Worm (Caenorhabditis elegans) whole organism, early embryonic: ENCODE data around the gene Y61B8A.6.

Experiments
- B0310.2 ChIP-seq: sonication (generic microtip); optimal IDR thresholded peaks from 2 replicates; lab custom pipeline; 2016; ENCODE audit warnings: mild to moderate bottlenecking, missing genetic modification characterization, missing compliant biosample characterization
- aly-1 ChIP-seq: sonication (generic microtip); optimal IDR thresholded peaks from 2 replicates; lab custom pipeline; 2016; ENCODE audit warnings: missing genetic modification characterization, missing compliant biosample characterization
- ama-1 ChIP-seq: fragments of 150-350 bp; optimal IDR thresholded peaks from 2 replicates; lab custom pipeline; 2014
- ceh-13 ChIP-seq: fragments of 200-800 bp; sonication (Bioruptor generic); optimal IDR thresholded peaks from 2 replicates; lab custom pipeline; 2018; ENCODE audit warnings: mild to moderate bottlenecking, missing genetic modification characterization, missing compliant biosample characterization
- flt-1 ChIP-seq: fragments of 200-800 bp; sonication (Bioruptor generic); IDR thresholded peaks from 2 replicates; pipeline ENCODE4 v1.3.6; 2022; ENCODE audit warnings: missing genetic modification characterization, missing compliant biosample characterization
- hmbx-1 ChIP-seq: sonication (generic microtip); optimal IDR thresholded peaks from 2 replicates; lab custom pipeline; 2016; ENCODE audit warnings: mild to moderate bottlenecking, missing genetic modification characterization, missing compliant biosample characterization
- hnd-1 ChIP-seq: sonication (generic microtip); optimal IDR thresholded peaks from 2 replicates; lab custom pipeline; 2016; ENCODE audit warnings: missing genetic modification characterization, missing compliant biosample characterization
- pes-1 ChIP-seq: fragments of 200-800 bp; sonication (Bioruptor generic); IDR thresholded peaks from 2 replicates; pipeline ENCODE4 v1.3.6; 2022; ENCODE audit warnings: missing genetic modification reagents, missing genetic modification characterization, missing compliant biosample characterization
- scrt-1 ChIP-seq: fragments of 200-800 bp; sonication (Bioruptor generic); IDR thresholded peaks from 2 replicates; pipeline ENCODE4 v1.3.6; 2022; ENCODE audit warnings: missing genetic modification characterization, missing compliant biosample characterization
- tbx-11 ChIP-seq: fragments of 200-800 bp; sonication (Bioruptor generic); IDR thresholded peaks from 2 replicates; pipeline ENCODE4 v1.3.6; 2022; ENCODE audit warnings: missing genetic modification characterization, missing compliant biosample characterization
- tbx-37 ChIP-seq: fragments of 200-800 bp; sonication (Bioruptor generic); conservative IDR thresholded peaks from 2 replicates; pipeline ENCODE4 v1.3.6; 2022; ENCODE audit warnings: missing genetic modification reagents, missing genetic modification characterization, missing compliant biosample characterization

- no peak for TF ChIP-seq scrt-1
- no peak for TF ChIP-seq tbx-37 (GFP tag; lab: Robert Waterston, UW)
- no peak for TF ChIP-seq ama-1 (lab: Kevin White, UChicago)
- no peak for TF ChIP-seq tbx-11
- no peak for TF ChIP-seq hmbx-1 (tag; lab: Kevin White, UChicago)
- no peak for TF ChIP-seq B0310.2 (tag; lab: Kevin White, UChicago)
- TF ChIP-seq aly-1 (tag; lab: Kevin White, UChicago), result no peak
- no peak for TF ChIP-seq flt-1 (GFP tag; lab: Robert Waterston, UW)
- TF ChIP-seq pes-1 (GFP tag; lab: Robert Waterston, UW), result no peak
- TF ChIP-seq ceh-13 (GFP tag; lab: Kevin White, UChicago), result no peak
- TF ChIP-seq hnd-1, result no peak
These were observed 7.2 kb downstream of the Y61B8A.6 start, which contains the start of gene fbxa-85 for ce11 chrV:17258868-17259267.
